Fruit fly (Drosophila melanogaster) whole organism, embryonic: ENCODE measurements around the gene HDAC1.

Source experiments
- Abd-B ChIP-seq: fragments of 200-800 bp; sonication (Bioruptor generic); optimal IDR thresholded peaks from 2 replicates; lab custom pipeline; 2018; ENCODE audit warnings: missing biosample characterization, mild to moderate bottlenecking, missing genetic modification characterization, moderate library complexity
- Ada2b ChIP-seq: fragments of 200-800 bp; sonication (Bioruptor generic); IDR thresholded peaks from 2 replicates; pipeline ENCODE4 v1.3.6; 2022; ENCODE audit warnings: missing biosample characterization, missing genetic modification characterization
- Atf3 ChIP-seq: fragments of 200-800 bp; sonication (Bioruptor generic); optimal IDR thresholded peaks from 3 replicates; lab custom pipeline; 2016; ENCODE audit warnings: missing biosample characterization, missing genetic modification characterization
- CG10565 ChIP-seq: fragments of 200-800 bp; sonication (Bioruptor generic); optimal IDR thresholded peaks from 3 replicates; lab custom pipeline; 2016; ENCODE audit warnings: missing biosample characterization, mild to moderate bottlenecking, missing genetic modification characterization
- CG10959 ChIP-seq: fragments of 200-800 bp; sonication (Bioruptor generic); IDR thresholded peaks from 2 replicates; pipeline ENCODE4 v1.3.6; 2022; ENCODE audit warnings: missing biosample characterization, missing genetic modification characterization
- CG10979 ChIP-seq: fragments of 200-800 bp; sonication (Bioruptor generic); optimal IDR thresholded peaks from 2 replicates; lab custom pipeline; 2018; ENCODE audit warnings: missing biosample characterization, mild to moderate bottlenecking, missing genetic modification characterization, moderate library complexity
- CG11560 ChIP-seq: fragments of 200-800 bp; sonication (Bioruptor generic); IDR thresholded peaks from 3 replicates; pipeline ENCODE4 v1.3.6; 2022; ENCODE audit warnings: missing biosample characterization, missing genetic modification characterization
- CG13894 ChIP-seq: fragments of 200-800 bp; sonication (Bioruptor generic); optimal IDR thresholded peaks from 3 replicates; lab custom pipeline; 2018; ENCODE audit warnings: missing biosample characterization, mild to moderate bottlenecking, missing genetic modification characterization, moderate library complexity
- CG14441 ChIP-seq: fragments of 200-800 bp; sonication (Bioruptor generic); IDR thresholded peaks from 2 replicates; pipeline ENCODE4 v1.3.6; 2022; ENCODE audit warnings: missing biosample characterization, missing genetic modification characterization
- CG15479 ChIP-seq: fragments of 200-800 bp; sonication (Bioruptor generic); optimal IDR thresholded peaks from 3 replicates; lab custom pipeline; 2019; ENCODE audit warnings: missing biosample characterization, mild to moderate bottlenecking, missing genetic modification characterization, moderate library complexity
- CG17359 ChIP-seq: fragments of 200-800 bp; sonication (Bioruptor generic); optimal IDR thresholded peaks from 3 replicates; lab custom pipeline; 2018; ENCODE audit warnings: missing biosample characterization, mild to moderate bottlenecking, missing genetic modification characterization, moderate library complexity
- CG2678 ChIP-seq: fragments of 200-800 bp; sonication (Bioruptor generic); optimal IDR thresholded peaks from 3 replicates; lab custom pipeline; 2019; ENCODE audit warnings: missing biosample characterization, mild to moderate bottlenecking, missing genetic modification characterization, moderate library complexity
- CG43689 ChIP-seq: fragments of 200-800 bp; sonication (Bioruptor generic); IDR thresholded peaks from 2 replicates; pipeline ENCODE4 v1.3.6; 2022; ENCODE audit warnings: missing biosample characterization, missing genetic modification characterization
- CG6689 ChIP-seq: fragments of 200-800 bp; sonication (Bioruptor generic); IDR thresholded peaks from 2 replicates; pipeline ENCODE4 v1.3.6; 2022; ENCODE audit warnings: missing biosample characterization, missing genetic modification characterization
- CG8388 ChIP-seq: fragments of 200-800 bp; sonication (Bioruptor generic); optimal IDR thresholded peaks from 2 replicates; lab custom pipeline; 2019; ENCODE audit warnings: missing biosample characterization, mild to moderate bottlenecking, missing genetic modification characterization, moderate library complexity
- Ets65A ChIP-seq: fragments of 200-800 bp; sonication (Bioruptor generic); peaks from one replicate; lab custom pipeline; 2016; ENCODE audit warnings: missing biosample characterization, missing genetic modification characterization
- Fer2 ChIP-seq: fragments of 200-800 bp; sonication (Bioruptor generic); optimal IDR thresholded peaks from 2 replicates; lab custom pipeline; 2018; ENCODE audit warnings: missing biosample characterization, mild to moderate bottlenecking, missing genetic modification characterization, moderate library complexity
- HLH54F ChIP-seq: fragments of 200-800 bp; sonication (Bioruptor generic); optimal IDR thresholded peaks from 3 replicates; lab custom pipeline; 2016; ENCODE audit warnings: missing biosample characterization, missing genetic modification characterization
- Med ChIP-seq: fragments of 200-800 bp; sonication (Bioruptor generic); peaks from one replicate; lab custom pipeline; 2016; ENCODE audit warnings: missing biosample characterization, missing genetic modification characterization, mild to moderate bottlenecking, inconsistent platforms, moderate library complexity
- Mrtf ChIP-seq: fragments of 200-800 bp; sonication (Bioruptor generic); IDR thresholded peaks from 3 replicates; pipeline ENCODE4 v1.3.6; 2022; ENCODE audit warnings: missing biosample characterization, missing genetic modification characterization
- Ptx1 ChIP-seq: fragments of 200-800 bp; sonication (Bioruptor generic); IDR thresholded peaks from 2 replicates; pipeline ENCODE4 v1.3.6; 2022; ENCODE audit warnings: missing biosample characterization, missing genetic modification characterization
- Sox102F ChIP-seq: fragments of 200-800 bp; sonication (Bioruptor generic); optimal IDR thresholded peaks from 2 replicates; lab custom pipeline; 2018; ENCODE audit warnings: missing biosample characterization, mild to moderate bottlenecking, missing genetic modification characterization, moderate library complexity
- Trl ChIP-seq, 3 experiments: fragments of >200 bp in 2 of 3; fragments of 200-800 bp in 1 of 3; sonication (Bioruptor generic) in 1 of 3; optimal IDR thresholded peaks; 2 replicates in 1 of 3; 3 replicates in 2 of 3; lab custom pipeline; 2016 to 2017; ENCODE audit warnings: missing biosample characterization in 1 of 3, missing genetic modification characterization in 1 of 3
- YL-1 ChIP-seq: fragments of 200-800 bp; sonication (Bioruptor generic); optimal IDR thresholded peaks from 3 replicates; lab custom pipeline; 2017; ENCODE audit warnings: missing biosample characterization, mild to moderate bottlenecking, missing genetic modification characterization
- ara ChIP-seq: fragments of 200-800 bp; sonication (Bioruptor generic); IDR thresholded peaks from 2 replicates; pipeline ENCODE4 v1.3.6; 2022; ENCODE audit warnings: missing biosample characterization, missing genetic modification characterization
- ci ChIP-seq: fragments of 200-800 bp; sonication (Bioruptor generic); IDR thresholded peaks from 3 replicates; pipeline ENCODE4 v1.3.6; 2022; ENCODE audit warnings: missing biosample characterization, missing genetic modification characterization
- dm ChIP-seq: fragments of 200-800 bp; sonication (Bioruptor generic); optimal IDR thresholded peaks from 3 replicates; lab custom pipeline; 2016; ENCODE audit warnings: missing biosample characterization, missing genetic modification characterization
- gem ChIP-seq: fragments of 200-800 bp; sonication (Bioruptor generic); optimal IDR thresholded peaks from 2 replicates; lab custom pipeline; 2019; ENCODE audit warnings: missing biosample characterization, mild to moderate bottlenecking, missing genetic modification characterization, moderate library complexity
- gsb ChIP-seq: fragments of 200-800 bp; sonication (Bioruptor generic); IDR thresholded peaks from 2 replicates; pipeline ENCODE4 v1.3.6; 2022; ENCODE audit warnings: missing biosample characterization, missing genetic modification characterization
- hb ChIP-seq: fragments of 200-800 bp; sonication (Bioruptor generic); IDR thresholded peaks from 3 replicates; pipeline ENCODE4 v1.3.6; 2022; ENCODE audit warnings: missing biosample characterization, missing genetic modification characterization; ENCODE audit not compliant: partially characterized antibody
- kah ChIP-seq: fragments of 200-800 bp; sonication (Bioruptor generic); optimal IDR thresholded peaks from 2 replicates; lab custom pipeline; 2018; ENCODE audit warnings: missing biosample characterization, mild to moderate bottlenecking, missing genetic modification characterization
- lab ChIP-seq: fragments of 200-800 bp; sonication (Bioruptor generic); optimal IDR thresholded peaks from 3 replicates; lab custom pipeline; 2017; ENCODE audit warnings: missing biosample characterization, missing genetic modification characterization, mild to moderate bottlenecking, moderate library complexity, missing genetic modification reagents
- lov ChIP-seq, 2 experiments: fragments of 200-800 bp in 1 of 2; fragments of >200 bp in 1 of 2; sonication (Bioruptor generic) in 1 of 2; IDR thresholded peaks in 1 of 2; optimal IDR thresholded peaks in 1 of 2; 2 replicates in 1 of 2; 3 replicates in 1 of 2; pipeline versions ENCODE4 v1.3.6 to Lab custom; 2017 to 2022; ENCODE audit warnings: missing biosample characterization in 1 of 2, missing genetic modification characterization in 1 of 2
- pfk ChIP-seq: fragments of 200-800 bp; sonication (Bioruptor generic); optimal IDR thresholded peaks from 2 replicates; lab custom pipeline; 2018; ENCODE audit warnings: missing biosample characterization, mild to moderate bottlenecking, missing genetic modification characterization, moderate library complexity
- prd ChIP-seq, 3 experiments: fragments of >200 bp in 2 of 3; fragments of 200-800 bp in 1 of 3; sonication (Bioruptor generic) in 1 of 3; optimal IDR thresholded peaks in 2 of 3; IDR thresholded peaks in 1 of 3; 2 replicates in 2 of 3; 3 replicates in 1 of 3; pipeline versions ENCODE4 v1.3.6 to Lab custom; 2017 to 2022; ENCODE audit warnings: missing biosample characterization in 1 of 3, missing genetic modification characterization in 1 of 3
- pros ChIP-seq: fragments of 200-800 bp; sonication (Bioruptor generic); optimal IDR thresholded peaks from 3 replicates; lab custom pipeline; 2019; ENCODE audit warnings: missing biosample characterization, mild to moderate bottlenecking, missing genetic modification characterization, moderate library complexity
- psq ChIP-seq: fragments of 200-800 bp; sonication (Bioruptor generic); optimal IDR thresholded peaks from 2 replicates; lab custom pipeline; 2017; ENCODE audit warnings: missing biosample characterization, missing genetic modification characterization
- row ChIP-seq: fragments of 200-800 bp; sonication (Bioruptor generic); IDR thresholded peaks from 3 replicates; pipeline ENCODE4 v1.3.6; 2022; ENCODE audit warnings: missing biosample characterization, missing genetic modification characterization
- sens ChIP-seq: fragments of 200-800 bp; sonication (Bioruptor generic); peaks from one replicate; lab custom pipeline; 2016; ENCODE audit warnings: missing biosample characterization, missing genetic modification characterization
- shn ChIP-seq: fragments of 200-800 bp; sonication (Bioruptor generic); optimal IDR thresholded peaks from 3 replicates; lab custom pipeline; 2016; ENCODE audit warnings: missing biosample characterization, missing genetic modification characterization
- sima ChIP-seq: fragments of 200-800 bp; sonication (Bioruptor generic); optimal IDR thresholded peaks from 2 replicates; lab custom pipeline; 2016; ENCODE audit warnings: missing biosample characterization, missing genetic modification characterization
- so ChIP-seq: fragments of 200-800 bp; sonication (Bioruptor generic); IDR thresholded peaks from 3 replicates; pipeline ENCODE4 v1.3.6; 2022; ENCODE audit warnings: missing biosample characterization, missing genetic modification characterization
- sqz ChIP-seq: fragments of 200-800 bp; sonication (Bioruptor generic); optimal IDR thresholded peaks from 3 replicates; lab custom pipeline; 2018; ENCODE audit warnings: missing biosample characterization, mild to moderate bottlenecking, missing genetic modification characterization
- tgo ChIP-seq: fragments of 200-800 bp; sonication (Bioruptor generic); IDR thresholded peaks from 3 replicates; pipeline ENCODE4 v1.3.6; 2022; ENCODE audit warnings: missing biosample characterization, missing genetic modification characterization
- z ChIP-seq: fragments of 200-800 bp; sonication (Bioruptor generic); IDR thresholded peaks from 3 replicates; pipeline ENCODE4 v1.3.6; 2022; ENCODE audit warnings: missing biosample characterization, missing genetic modification characterization

The HDAC1 gene

dm6 chr3L:4618865-4619496 is 7.6 kb upstream of the HDAC1 start (continued):
- TF ChIP-seq Sox102F (GFP tag; lab: Kevin White, UChicago) (no peak), lab (peak; percentile 7), CG10979 (tag; lab: Kevin White, UChicago) (peak; percentile 39)

dm6 chr3L:4619497-4620211 is 6.9 kb upstream of the HDAC1 start:
- TF ChIP-seq kah: no peak
- TF ChIP-seq gsb (GFP tag; lab: Robert Waterston, UW): no peak
- TF ChIP-seq prd (optimal IDR thresholded peaks at IDR 0.05; lab: Kevin White, UChicago): no peak
- 0 out of 3 replicates have a peak, but pooled peaks have one; percentile 29 for TF ChIP-seq prd (GFP tag; IDR thresholded peaks at IDR 0.05; lab: Robert Waterston, UW)
- TF ChIP-seq dm (GFP tag; lab: Kevin White, UChicago): no peak
- TF ChIP-seq CG6689 (GFP tag; lab: Robert Waterston, UW): peak; percentile 18; the same call in 1 of the 2 replicates
- no peak for TF ChIP-seq CG10959 (GFP tag; lab: Robert Waterston, UW)
- TF ChIP-seq hb (GFP tag; lab: Robert Waterston, UW): peak; percentile 43; the same call in 1 of the 3 replicates
- TF ChIP-seq psq (GFP tag; lab: Kevin White, UChicago): no peak
- no peak for TF ChIP-seq sima (GFP tag; lab: Kevin White, UChicago)
- peak; percentile 8 for TF ChIP-seq CG2678 (tag; lab: Kevin White, UChicago)
- TF ChIP-seq ara (GFP tag; lab: Robert Waterston, UW): no peak
- peak; percentile 73 for TF ChIP-seq pfk
- TF ChIP-seq Med: peak; percentile 45
- TF ChIP-seq CG15479 (GFP tag; lab: Kevin White, UChicago): no peak
- TF ChIP-seq Ets65A (GFP tag; lab: Kevin White, UChicago): peak; percentile 49
- no peak for TF ChIP-seq Fer2 (tag; lab: Kevin White, UChicago)
- 0 out of 2 replicates have a peak, but pooled peaks have one; percentile 14 for TF ChIP-seq Ptx1 (GFP tag; lab: Robert Waterston, UW)
- peak; percentile 5 for TF ChIP-seq CG17359 (tag; lab: Kevin White, UChicago)
- peak; percentile 3 to 8 for TF ChIP-seq Trl (optimal IDR thresholded peaks at IDR 0.05; lab: Kevin White, UChicago)
- TF ChIP-seq Trl (GFP tag; optimal IDR thresholded peaks at IDR 0.05; lab: Kevin White, UChicago): no peak
- TF ChIP-seq HLH54F (GFP tag; lab: Kevin White, UChicago): no peak
- TF ChIP-seq tgo: peak; percentile 18; the same call in 1 of the 3 replicates
- TF ChIP-seq ci (GFP tag; lab: Robert Waterston, UW): 0 out of 3 replicates have a peak, but pooled peaks have one; percentile 15
- TF ChIP-seq sqz (GFP tag; lab: Kevin White, UChicago): peak; percentile 17
- TF ChIP-seq CG14441: 0 out of 2 replicates have a peak, but pooled peaks have one; percentile 23
- TF ChIP-seq CG10565 (GFP tag; lab: Kevin White, UChicago): no peak
- peak; percentile 19; the same call in 1 of the 3 replicates for TF ChIP-seq row
- no peak for TF ChIP-seq CG11560 (tag; lab: Robert Waterston, UW)
- TF ChIP-seq pros (GFP tag; lab: Kevin White, UChicago): no peak
- TF ChIP-seq gem (tag; lab: Kevin White, UChicago): peak; percentile 15
- TF ChIP-seq CG13894 (tag; lab: Kevin White, UChicago): no peak
- peak; percentile 46 for TF ChIP-seq sens
- no peak for TF ChIP-seq lov (optimal IDR thresholded peaks at IDR 0.05; lab: Kevin White, UChicago)
- no peak for TF ChIP-seq lov (GFP tag; IDR thresholded peaks at IDR 0.05; lab: Robert Waterston, UW)
- no peak for TF ChIP-seq YL-1 (GFP tag; lab: Kevin White, UChicago)
- TF ChIP-seq Ada2b (GFP tag; lab: Robert Waterston, UW): no peak
- TF ChIP-seq Abd-B: no peak
- TF ChIP-seq so: no peak
- TF ChIP-seq CG8388 (GFP tag; lab: Kevin White, UChicago): no peak
- no peak for TF ChIP-seq CG43689 (GFP tag; lab: Robert Waterston, UW)
- no peak for TF ChIP-seq z (GFP tag; lab: Robert Waterston, UW)
- no peak for TF ChIP-seq Atf3 (GFP tag; lab: Kevin White, UChicago)
- TF ChIP-seq Mrtf (GFP tag; lab: Robert Waterston, UW): 0 out of 3 replicates have a peak, but pooled peaks have one; percentile 14
- no peak for TF ChIP-seq shn (GFP tag; lab: Kevin White, UChicago)
